Fruit fly (Drosophila melanogaster): ENCODE measurements around the gene CG9581.
A peak's percentile ranks its signal among the peaks of the same experiment; 100 is the strongest.
"Not testable (repeated sequence)": the region's sequence is repeated elsewhere in the genome, so short reads cannot be mapped to it uniquely, and the experiment has no call there.

CG9581 gene

DNA sequence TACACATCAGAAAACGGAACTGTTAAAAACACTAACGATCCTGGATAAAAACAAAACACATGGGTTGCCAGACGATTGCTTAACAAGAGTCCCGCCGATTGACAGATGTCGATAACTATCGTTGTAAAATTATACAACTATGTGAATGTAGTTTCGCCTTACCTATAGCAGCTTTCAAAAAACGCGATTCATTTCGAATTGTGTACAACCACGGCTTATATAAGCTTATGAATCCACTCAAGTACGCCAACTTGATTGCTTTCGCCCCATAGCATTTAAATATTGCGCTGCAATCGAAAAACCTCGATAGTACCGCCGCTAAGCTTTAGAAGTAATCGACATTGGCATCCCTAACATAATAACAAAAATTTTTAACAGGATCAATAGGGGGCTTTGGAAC, at the start of gene CG9581, which contains the start of gene CG9578:
TSS of gene CG9581 (minus strand) at position 84 of the 400 bp plus-strand sequence.
TSS of gene CG9578 (plus strand) at position 325 of the 400 bp plus-strand sequence.
- TF ChIP-seq noc (tag; optimal IDR thresholded peaks at IDR 0.05) = no peak

DNA sequence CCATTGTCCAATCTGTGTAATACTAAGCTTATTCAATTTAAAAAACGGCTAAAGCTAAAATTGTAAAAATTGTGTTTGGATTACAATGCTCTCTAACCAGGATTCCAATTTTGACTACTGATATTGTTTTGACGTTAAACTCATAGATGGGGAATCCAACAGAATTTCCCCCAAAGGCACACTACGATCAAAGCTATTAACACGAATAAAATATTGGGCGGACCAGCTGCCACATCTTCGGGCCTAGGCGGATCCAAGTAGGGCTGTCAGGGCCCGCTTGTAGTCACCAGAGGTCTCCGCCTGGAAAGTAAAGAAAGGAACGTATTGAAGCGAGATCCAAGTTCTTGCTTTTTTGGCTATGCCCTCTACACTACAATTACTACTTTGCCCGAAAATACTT, 47.4 kb upstream of the CG9581 start, which contains the start of gene SdicC:
TSS of gene SdicC (minus strand) at position 101 of the 400 bp plus-strand sequence.
- not testable (repeated sequence) for TF ChIP-seq noc (tag; optimal IDR thresholded peaks at IDR 0.05)

DNA sequence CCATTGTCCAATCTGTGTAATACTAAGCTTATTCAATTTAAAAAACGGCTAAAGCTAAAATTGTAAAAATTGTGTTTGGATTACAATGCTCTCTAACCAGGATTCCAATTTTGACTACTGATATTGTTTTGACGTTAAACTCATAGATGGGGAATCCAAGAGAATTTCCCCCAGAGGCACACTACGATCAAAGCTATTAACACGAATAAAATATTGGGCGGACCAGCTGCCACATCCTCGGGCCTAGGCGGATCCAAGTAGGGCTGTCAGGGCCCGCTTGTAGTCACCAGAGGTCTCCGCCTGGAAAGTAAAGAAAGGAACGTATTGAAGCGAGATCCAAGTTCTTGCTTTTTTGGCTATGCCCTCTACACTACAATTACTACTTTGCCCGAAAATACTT, 39.7 kb upstream of the CG9581 start, which contains the start of gene SdicB:
TSS of gene SdicB (minus strand) at position 101 of the 400 bp plus-strand sequence.
- TF ChIP-seq noc (tag; optimal IDR thresholded peaks at IDR 0.05) = not testable (repeated sequence)

DNA sequence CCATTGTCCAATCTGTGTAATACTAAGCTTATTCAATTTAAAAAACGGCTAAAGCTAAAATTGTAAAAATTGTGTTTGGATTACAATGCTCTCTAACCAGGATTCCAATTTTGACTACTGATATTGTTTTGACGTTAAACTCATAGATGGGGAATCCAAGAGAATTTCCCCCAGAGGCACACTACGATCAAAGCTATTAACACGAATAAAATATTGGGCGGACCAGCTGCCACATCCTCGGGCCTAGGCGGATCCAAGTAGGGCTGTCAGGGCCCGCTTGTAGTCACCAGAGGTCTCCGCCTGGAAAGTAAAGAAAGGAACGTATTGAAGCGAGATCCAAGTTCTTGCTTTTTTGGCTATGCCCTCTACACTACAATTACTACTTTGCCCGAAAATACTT, 32.1 kb upstream of the CG9581 start, which contains the start of gene SdicA:
TSS of gene SdicA (minus strand) at position 101 of the 400 bp plus-strand sequence.
- not testable (repeated sequence) for TF ChIP-seq noc (tag; optimal IDR thresholded peaks at IDR 0.05)

DNA sequence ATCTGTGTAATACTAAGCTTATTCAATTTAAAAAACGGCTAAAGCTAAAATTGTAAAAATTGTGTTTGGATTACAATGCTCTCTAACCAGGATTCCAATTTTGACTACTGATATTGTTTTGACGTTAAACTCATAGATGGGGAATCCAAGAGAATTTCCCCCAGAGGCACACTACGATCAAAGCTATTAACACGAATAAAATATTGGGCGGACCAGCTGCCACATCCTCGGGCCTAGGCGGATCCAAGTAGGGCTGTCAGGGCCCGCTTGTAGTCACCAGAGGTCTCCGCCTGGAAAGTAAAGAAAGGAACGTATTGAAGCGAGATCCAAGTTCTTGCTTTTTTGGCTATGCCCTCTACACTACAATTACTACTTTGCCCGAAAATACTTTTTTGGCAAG, 24.3 kb upstream of the CG9581 start, which contains the start of gene Sdic3:
TSS of gene Sdic3 (minus strand) at position 101 of the 400 bp plus-strand sequence.
- TF ChIP-seq noc (tag; optimal IDR thresholded peaks at IDR 0.05) = not testable (repeated sequence)

DNA sequence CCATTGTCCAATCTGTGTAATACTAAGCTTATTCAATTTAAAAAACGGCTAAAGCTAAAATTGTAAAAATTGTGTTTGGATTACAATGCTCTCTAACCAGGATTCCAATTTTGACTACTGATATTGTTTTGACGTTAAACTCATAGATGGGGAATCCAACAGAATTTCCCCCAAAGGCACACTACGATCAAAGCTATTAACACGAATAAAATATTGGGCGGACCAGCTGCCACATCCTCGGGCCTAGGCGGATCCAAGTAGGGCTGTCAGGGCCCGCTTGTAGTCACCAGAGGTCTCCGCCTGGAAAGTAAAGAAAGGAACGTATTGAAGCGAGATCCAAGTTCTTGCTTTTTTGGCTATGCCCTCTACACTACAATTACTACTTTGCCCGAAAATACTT, 16.6 kb upstream of the CG9581 start, which contains the start of gene Sdic2:
TSS of gene Sdic2 (minus strand) at position 101 of the 400 bp plus-strand sequence.
- TF ChIP-seq noc (tag; optimal IDR thresholded peaks at IDR 0.05) = not testable (repeated sequence)

DNA sequence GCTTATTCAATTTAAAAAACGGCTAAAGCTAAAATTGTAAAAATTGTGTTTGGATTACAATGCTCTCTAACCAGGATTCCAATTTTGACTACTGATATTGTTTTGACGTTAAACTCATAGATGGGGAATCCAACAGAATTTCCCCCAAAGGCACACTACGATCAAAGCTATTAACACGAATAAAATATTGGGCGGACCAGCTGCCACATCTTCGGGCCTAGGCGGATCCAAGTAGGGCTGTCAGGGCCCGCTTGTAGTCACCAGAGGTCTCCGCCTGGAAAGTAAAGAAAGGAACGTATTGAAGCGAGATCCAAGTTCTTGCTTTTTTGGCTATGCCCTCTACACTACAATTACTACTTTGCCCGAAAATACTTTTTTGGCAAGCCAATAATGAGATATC, 8.8 kb upstream of the CG9581 start, which contains the start of gene Sdic1:
TSS of gene Sdic1 (minus strand) at position 101 of the 400 bp plus-strand sequence.
- not testable (repeated sequence) for TF ChIP-seq noc (tag; optimal IDR thresholded peaks at IDR 0.05)

DNA sequence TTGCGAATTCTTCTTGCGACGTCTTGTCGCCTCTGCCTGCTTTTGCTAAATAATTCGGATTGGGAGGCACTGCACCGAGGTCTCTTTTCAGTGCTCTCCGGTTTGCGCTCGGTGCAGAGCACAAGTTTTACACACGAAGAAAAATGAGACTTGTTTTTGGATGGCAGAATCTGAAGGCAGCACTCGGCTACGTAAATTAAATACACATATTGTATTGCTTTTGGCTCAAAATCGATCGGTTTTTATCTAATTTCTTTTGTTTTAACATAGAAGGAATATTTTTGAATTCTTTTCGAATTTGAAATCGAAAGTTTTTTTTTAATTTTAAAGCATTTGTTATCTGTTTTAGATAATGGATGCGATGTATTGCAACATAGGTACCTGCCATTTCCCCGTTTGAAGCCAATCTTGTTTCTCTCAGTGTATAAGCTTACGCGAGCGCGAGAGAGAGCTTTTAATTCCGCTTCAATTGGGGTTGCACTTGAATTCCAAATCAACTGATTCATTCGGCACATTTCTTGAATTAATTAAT, 3.7 kb upstream of the CG9581 start, which contains the start of gene AnxB10:
TSS of gene AnxB10 (minus strand) at position 51 of the 532 bp plus-strand sequence.
- peak; percentile 38 for TF ChIP-seq noc (tag; optimal IDR thresholded peaks at IDR 0.05)

DNA sequence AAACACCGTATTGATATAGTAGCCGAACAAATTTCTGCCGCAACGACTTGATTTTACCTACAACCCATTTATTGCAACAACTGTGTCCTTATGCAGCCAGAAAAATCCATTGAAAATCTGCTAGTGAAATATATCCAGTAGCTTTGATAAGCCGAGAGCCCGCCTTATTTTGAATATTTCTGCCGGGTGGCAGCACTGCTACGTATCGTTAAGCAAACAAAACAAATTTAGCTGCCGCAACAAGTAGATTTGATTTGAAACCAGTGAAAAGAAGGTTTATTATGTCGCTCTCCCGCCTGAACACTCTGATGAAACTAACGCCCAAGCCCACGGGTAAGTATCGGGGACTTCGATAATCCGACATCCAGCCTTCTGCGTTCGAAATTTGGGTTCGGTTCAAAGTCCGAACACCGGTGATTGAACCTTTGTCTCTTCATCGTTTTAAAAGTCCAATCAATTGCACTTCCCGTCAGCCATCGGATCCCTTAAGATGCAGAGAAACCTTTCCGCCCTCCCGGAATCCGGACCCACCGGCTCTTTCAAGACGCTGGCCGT, 3.2 kb downstream of the CG9581 start, which contains the start of gene CG9577:
TSS of gene CG9577 (plus strand) at position 190 of the 555 bp plus-strand sequence.
- TF ChIP-seq noc (tag; optimal IDR thresholded peaks at IDR 0.05) = no peak

DNA sequence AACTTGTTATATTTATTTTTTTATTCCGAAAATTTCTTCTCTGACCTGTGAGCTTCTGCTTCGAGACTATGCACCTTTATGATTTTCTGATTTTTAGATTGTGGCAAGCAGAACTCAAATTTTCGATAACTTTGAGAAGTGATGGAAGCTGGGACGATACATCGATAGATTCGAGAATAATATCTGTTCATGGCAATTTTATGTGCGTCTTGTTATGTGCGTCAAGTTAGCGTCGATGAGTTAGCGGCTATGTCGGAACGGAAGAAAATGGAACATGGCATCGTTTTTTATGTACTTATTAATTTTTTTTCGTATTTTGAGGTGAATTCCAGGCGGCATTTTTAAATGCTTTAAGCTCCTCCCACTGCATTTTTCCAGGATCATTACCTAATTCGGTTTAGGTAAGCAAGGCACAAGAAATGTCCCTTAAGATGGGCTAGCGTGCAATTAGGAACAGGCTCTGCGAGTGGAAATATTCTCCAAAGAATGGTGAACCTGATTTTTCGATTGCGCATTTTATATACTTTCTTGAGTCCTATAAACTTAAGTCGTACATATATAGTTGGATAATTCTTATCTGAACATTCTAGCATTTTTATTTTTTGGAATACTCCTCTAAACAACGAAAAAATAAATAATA, 3.9 kb downstream of the CG9581 start, which contains the start of gene Phf7:
TSS of gene Phf7 (minus strand) at position 58 of the 640 bp plus-strand sequence.
- TF ChIP-seq noc (tag; optimal IDR thresholded peaks at IDR 0.05) = no peak

DNA sequence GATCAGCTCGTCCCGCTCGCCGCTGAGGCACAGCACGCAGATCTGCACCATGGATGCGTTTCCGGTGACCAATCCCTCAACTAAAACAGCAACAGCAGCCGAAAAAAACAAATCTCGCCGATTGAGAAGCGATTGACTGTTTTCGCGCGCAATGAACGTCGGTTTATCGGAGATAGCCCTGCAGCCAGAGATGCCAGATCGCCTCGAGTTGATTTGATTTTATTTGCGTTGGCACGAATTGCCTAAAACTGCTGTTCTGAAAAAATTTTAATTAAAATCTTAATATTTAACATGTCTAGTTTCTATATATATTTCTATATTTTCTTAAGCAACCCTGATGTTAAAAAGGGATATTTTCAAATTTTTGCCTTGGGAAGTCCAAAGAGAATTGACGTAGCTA, 7.2 kb downstream of the CG9581 start:
- TF ChIP-seq noc (tag; optimal IDR thresholded peaks at IDR 0.05) = no peak

DNA sequence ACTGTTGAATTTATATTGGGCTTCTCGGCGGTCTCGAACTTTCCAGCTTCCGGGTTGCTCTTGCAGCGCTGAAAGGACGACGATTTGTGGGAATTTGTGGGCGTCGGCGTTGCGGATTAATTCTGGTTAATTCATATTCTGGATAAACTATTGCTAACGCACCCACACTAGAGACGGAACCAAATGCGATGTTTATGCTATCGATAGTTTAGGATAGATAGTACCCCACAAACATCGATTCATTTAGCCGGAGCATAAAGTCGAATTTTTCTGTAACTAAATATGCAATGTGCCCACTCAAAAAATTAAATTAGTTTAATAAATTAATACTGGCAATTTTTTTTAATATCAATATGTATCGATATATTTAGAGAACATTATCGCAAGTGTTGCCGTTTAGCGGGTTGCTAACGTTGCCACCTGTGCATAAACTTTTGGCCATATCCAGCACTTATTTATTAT, 10.1 kb downstream of the CG9581 start, which contains the start of gene Rab35:
TSS of gene Rab35 (minus strand) at position 194 of the 462 bp plus-strand sequence.
- TF ChIP-seq noc (tag; optimal IDR thresholded peaks at IDR 0.05) = no peak

DNA sequence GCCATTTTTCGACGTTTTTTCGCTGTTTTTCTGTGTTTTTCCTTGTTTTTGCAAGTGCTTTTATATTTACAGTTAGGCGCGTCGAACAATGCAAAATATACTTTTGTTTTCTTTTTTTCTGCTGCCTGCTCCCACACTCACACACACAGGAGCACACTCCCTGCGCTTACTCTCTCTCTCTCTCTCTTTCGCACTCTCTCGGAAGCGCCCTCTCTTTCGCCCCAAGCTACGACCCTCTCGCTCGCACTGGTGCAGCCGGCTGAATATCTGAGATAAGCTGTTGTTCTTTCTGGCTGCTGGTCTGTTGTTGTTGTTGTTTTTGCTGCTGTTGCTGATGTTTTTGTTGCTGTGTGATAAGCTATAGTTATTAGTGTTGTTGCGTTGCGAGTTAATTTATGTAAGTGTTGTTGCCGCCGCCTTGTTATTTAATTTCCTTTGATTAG, 10.8 kb downstream of the CG9581 start:
- TF ChIP-seq noc (tag; optimal IDR thresholded peaks at IDR 0.05) = peak; percentile 24

DNA sequence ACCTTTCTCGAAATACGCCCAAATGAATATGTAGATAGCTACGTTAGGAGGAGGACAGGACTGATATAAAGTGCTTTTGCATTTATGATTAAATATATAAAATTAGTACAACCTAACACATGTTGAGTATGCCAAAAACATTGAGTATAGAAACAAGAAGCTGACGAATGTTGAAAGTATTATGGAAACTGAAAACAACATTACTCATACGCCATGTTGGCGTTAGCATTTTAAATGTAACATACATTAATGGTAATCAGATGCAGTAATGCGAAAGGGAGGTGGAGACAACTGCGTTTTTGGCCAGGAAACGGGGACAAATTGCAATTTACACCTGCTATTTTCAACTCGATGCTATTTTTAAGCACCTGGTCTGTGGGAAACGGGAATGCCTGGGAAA, 11.3 kb downstream of the CG9581 start:
- no peak for TF ChIP-seq noc (tag; optimal IDR thresholded peaks at IDR 0.05)

DNA sequence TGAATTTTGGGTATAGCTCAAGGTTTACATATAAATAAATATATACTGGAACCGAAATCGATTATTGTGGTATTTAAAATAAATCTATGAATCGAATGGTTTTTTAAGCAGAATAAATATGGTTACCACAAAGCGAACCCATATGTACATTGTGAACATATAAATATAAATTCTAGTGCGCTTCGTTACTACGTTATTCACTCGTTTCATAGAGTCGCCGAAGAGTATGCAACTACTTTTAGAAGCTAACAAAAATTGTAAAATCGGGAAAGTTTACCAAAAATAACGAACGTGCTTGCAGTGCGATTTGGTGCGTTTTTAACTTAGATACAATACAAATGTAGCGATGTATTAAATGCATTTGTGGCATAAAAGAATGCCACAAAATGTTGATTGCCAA, 13.8 kb downstream of the CG9581 start:
- TF ChIP-seq noc (tag; optimal IDR thresholded peaks at IDR 0.05) = no peak

DNA sequence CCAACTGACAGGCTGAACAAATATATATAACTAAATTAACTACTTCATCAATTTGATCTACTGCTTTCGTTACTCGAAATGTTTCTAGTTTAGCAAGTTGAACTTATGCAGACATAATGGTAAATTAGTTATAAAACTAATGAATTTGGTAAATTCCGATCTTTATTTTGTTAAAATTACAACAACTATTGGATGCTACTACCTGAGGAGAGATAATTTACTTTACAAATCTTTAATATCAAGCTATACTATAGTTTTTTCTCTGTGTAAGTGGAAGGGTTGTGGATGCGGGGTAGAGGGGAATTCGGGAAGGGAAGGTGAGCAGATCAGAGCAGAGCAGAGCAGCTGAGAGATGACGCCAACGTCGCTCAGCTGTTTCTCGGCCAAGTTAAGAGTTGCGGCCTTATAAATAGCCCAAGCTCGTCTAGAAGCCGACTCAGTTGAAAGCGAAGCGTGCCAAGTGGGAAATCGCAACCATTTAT, 22.0 kb downstream of the CG9581 start, which contains the start of gene aspr:
TSS of gene aspr (plus strand) at position 432 of the 482 bp plus-strand sequence.
- no peak for TF ChIP-seq noc (tag; optimal IDR thresholded peaks at IDR 0.05)
